Worm (Caenorhabditis elegans) whole organism, L2 larva: ENCODE results near the gene fbxb-59.

Source experiments
- ZK546.5 ChIP-seq: sonication (generic microtip); optimal IDR thresholded peaks from 2 replicates; lab custom pipeline; 2017; ENCODE audit warnings: missing biosample characterization, missing genetic modification characterization
- ama-1 ChIP-seq: fragments of 150-350 bp; optimal IDR thresholded peaks from 2 replicates; lab custom pipeline; 2018; ENCODE audit warnings: inconsistent platforms
- fos-1 ChIP-seq: fragments of 150-350 bp; optimal IDR thresholded peaks from 2 replicates; lab custom pipeline; 2014; ENCODE audit warnings: missing biosample characterization, missing genetic modification characterization
- lin-39 ChIP-seq: fragments of 150-350 bp; optimal IDR thresholded peaks from 2 replicates; lab custom pipeline; 2014; ENCODE audit warnings: missing biosample characterization, missing genetic modification reagents, missing genetic modification characterization
- lsy-2 ChIP-seq, 2 experiments: fragments of 150-350 bp in 1 of 2; sonication (generic microtip) in 1 of 2; optimal IDR thresholded peaks; 2 replicates each; lab custom pipeline; 2014 to 2017; ENCODE audit warnings: missing biosample characterization in 2 of 2, missing genetic modification characterization in 2 of 2
- nhr-237 ChIP-seq: fragments of 150-350 bp; optimal IDR thresholded peaks from 2 replicates; lab custom pipeline; 2014; ENCODE audit warnings: missing biosample characterization, missing genetic modification characterization
- sem-4 ChIP-seq: fragments of 150-350 bp; optimal IDR thresholded peaks from 2 replicates; lab custom pipeline; 2014; ENCODE audit warnings: missing biosample characterization, missing genetic modification reagents, missing genetic modification characterization
- snpc-4 ChIP-seq: fragments of 150-350 bp; optimal IDR thresholded peaks from 2 replicates; lab custom pipeline; 2014; ENCODE audit warnings: missing biosample characterization, missing genetic modification characterization
- unc-55 ChIP-seq: fragments of 150-350 bp; sonication (generic microtip); optimal IDR thresholded peaks from 3 replicates; lab custom pipeline; 2014; ENCODE audit warnings: missing biosample characterization, missing genetic modification reagents, missing genetic modification characterization

ce11 chrV:20213097-20213496, 7.1 kb upstream of the fbxb-59 start:
- TF ChIP-seq ama-1 (lab: Kevin White, UChicago): no peak
- no peak for TF ChIP-seq ZK546.5 (tag; lab: Kevin White, UChicago)
- TF ChIP-seq snpc-4 (tag; lab: Kevin White, UChicago): no peak
- no peak for TF ChIP-seq lsy-2 (tag; optimal IDR thresholded peaks at IDR 0.05; lab: Kevin White, UChicago)
- TF ChIP-seq lin-39: no peak
- no peak for TF ChIP-seq unc-55 (GFP tag; lab: Kevin White, UChicago)
- TF ChIP-seq nhr-237 (tag; lab: Kevin White, UChicago): no peak
- TF ChIP-seq sem-4: no peak
- TF ChIP-seq fos-1 (tag; lab: Kevin White, UChicago): peak; percentile 37
